Worm (Caenorhabditis elegans) whole organism, L1 larva: Measurements from ENCODE around the gene Y54G2A.19.

Experiments
- alr-1 ChIP-seq: fragments of 200-800 bp; sonication (Bioruptor generic); optimal IDR thresholded peaks from 2 replicates; lab custom pipeline; 2018; ENCODE audit warnings: borderline replicate concordance, mild to moderate bottlenecking, missing genetic modification characterization, missing compliant biosample characterization
- ceh-82 ChIP-seq, 3 experiments: fragments of 150-350 bp in 1 of 3; sonication (generic microtip) in 2 of 3; optimal IDR thresholded peaks; 2 replicates each; lab custom pipeline; 2014 to 2017; ENCODE audit warnings: missing biosample characterization in 3 of 3, missing genetic modification characterization in 3 of 3
- elt-2 ChIP-seq: sonication (generic microtip); optimal IDR thresholded peaks from 2 replicates; lab custom pipeline; 2016; ENCODE audit warnings: missing genetic modification characterization, mild to moderate bottlenecking, inconsistent platforms, missing compliant biosample characterization, missing genetic modification reagents
- mep-1 ChIP-seq: fragments of 150-350 bp; optimal IDR thresholded peaks from 2 replicates; lab custom pipeline; 2014; ENCODE audit warnings: missing biosample characterization, missing genetic modification characterization
- tlp-1 ChIP-seq: fragments of 150-350 bp; optimal IDR thresholded peaks from 2 replicates; lab custom pipeline; 2014; ENCODE audit warnings: missing biosample characterization, missing genetic modification characterization
- unc-62 ChIP-seq: fragments of 150-350 bp; optimal IDR thresholded peaks from 2 replicates; lab custom pipeline; 2014; ENCODE audit warnings: missing biosample characterization, missing genetic modification reagents, missing genetic modification characterization

DNA sequence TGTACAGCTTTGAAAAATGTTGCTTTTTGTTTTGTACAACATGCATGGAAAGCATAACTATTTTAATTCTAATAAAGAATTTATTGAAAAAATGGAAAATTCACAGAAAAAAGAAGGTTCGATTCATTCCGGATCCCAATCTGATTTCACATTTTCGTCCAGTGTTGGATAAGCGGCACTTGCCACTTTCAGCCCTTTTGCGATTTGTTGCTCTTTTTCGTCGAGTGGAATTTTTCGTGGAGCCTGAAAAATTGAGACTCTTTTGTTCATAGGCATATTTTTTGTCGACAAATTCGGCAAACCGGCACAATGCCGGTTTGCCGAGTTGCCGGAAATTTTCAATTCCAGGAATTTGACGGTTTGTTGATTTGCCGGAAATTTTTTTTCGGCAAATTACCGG lies 42.9 kb downstream of the Y54G2A.19 start:
- TF ChIP-seq unc-62 (GFP tag; lab: Kevin White, UChicago): no peak
- no peak for TF ChIP-seq elt-2 (tag; lab: Kevin White, UChicago)
- no peak for TF ChIP-seq tlp-1 (tag; lab: Kevin White, UChicago)
- TF ChIP-seq alr-1 (tag; lab: Kevin White, UChicago): no peak
- no peak for TF ChIP-seq ceh-82 (tag; optimal IDR thresholded peaks at IDR 0.05; lab: Kevin White, UChicago)
- TF ChIP-seq mep-1 (tag; lab: Kevin White, UChicago): no peak
